Fruit fly (Drosophila melanogaster) whole organism, embryonic: Measurements from ENCODE around the gene saturn.

Experiments
- Atf3 ChIP-seq: fragments of 200-800 bp; sonication (Bioruptor generic); optimal IDR thresholded peaks from 3 replicates; lab custom pipeline; 2016; ENCODE audit warnings: missing biosample characterization, missing genetic modification characterization
- Atf6 ChIP-seq: fragments of 200-800 bp; sonication (Bioruptor generic); IDR thresholded peaks from 2 replicates; pipeline ENCODE4 v1.3.6; 2022; ENCODE audit warnings: missing biosample characterization, missing genetic modification characterization
- CG10321 ChIP-seq: fragments of 200-800 bp; sonication (Bioruptor generic); IDR thresholded peaks from 2 replicates; pipeline ENCODE4 v1.3.6; 2022; ENCODE audit warnings: missing biosample characterization, missing genetic modification characterization
- CG10979 ChIP-seq: fragments of 200-800 bp; sonication (Bioruptor generic); optimal IDR thresholded peaks from 2 replicates; lab custom pipeline; 2018; ENCODE audit warnings: missing biosample characterization, mild to moderate bottlenecking, missing genetic modification characterization, moderate library complexity
- CG11093 ChIP-seq: fragments of 200-800 bp; sonication (Bioruptor generic); IDR thresholded peaks from 3 replicates; pipeline ENCODE4 v1.3.6; 2022; ENCODE audit warnings: missing biosample characterization, missing genetic modification characterization
- CG11560 ChIP-seq: fragments of 200-800 bp; sonication (Bioruptor generic); IDR thresholded peaks from 3 replicates; pipeline ENCODE4 v1.3.6; 2022; ENCODE audit warnings: missing biosample characterization, missing genetic modification characterization
- CG12104 ChIP-seq: fragments of 200-800 bp; sonication (Bioruptor generic); optimal IDR thresholded peaks from 3 replicates; lab custom pipeline; 2016; ENCODE audit warnings: missing biosample characterization, missing genetic modification characterization
- CG12942 ChIP-seq: fragments of 200-800 bp; sonication (Bioruptor generic); optimal IDR thresholded peaks from 3 replicates; lab custom pipeline; 2016; ENCODE audit warnings: missing biosample characterization, missing genetic modification characterization
- CG13296 ChIP-seq: fragments of 200-800 bp; sonication (Bioruptor generic); optimal IDR thresholded peaks from 3 replicates; lab custom pipeline; 2018; ENCODE audit warnings: missing biosample characterization, mild to moderate bottlenecking, missing genetic modification characterization
- CG15073 ChIP-seq: fragments of 200-800 bp; sonication (Bioruptor generic); optimal IDR thresholded peaks from 2 replicates; lab custom pipeline; 2016; ENCODE audit warnings: missing biosample characterization, missing genetic modification characterization
- CG17568 ChIP-seq: fragments of 200-800 bp; sonication (Bioruptor generic); optimal IDR thresholded peaks from 2 replicates; lab custom pipeline; 2018; ENCODE audit warnings: missing biosample characterization, mild to moderate bottlenecking, missing genetic modification characterization, moderate library complexity
- CG18262 ChIP-seq: fragments of 200-800 bp; optimal IDR thresholded peaks from 3 replicates; lab custom pipeline; 2019; ENCODE audit warnings: missing biosample characterization, mild to moderate bottlenecking, missing genetic modification characterization, moderate library complexity
- CG1832 ChIP-seq: fragments of 200-800 bp; sonication (Bioruptor generic); optimal IDR thresholded peaks from 2 replicates; lab custom pipeline; 2017; ENCODE audit warnings: missing biosample characterization, mild to moderate bottlenecking, missing genetic modification characterization, inconsistent platforms
- CG2120 ChIP-seq: fragments of 200-800 bp; sonication (Bioruptor generic); optimal IDR thresholded peaks from 3 replicates; lab custom pipeline; 2016; ENCODE audit warnings: missing biosample characterization, missing genetic modification characterization
- CG2199 ChIP-seq: fragments of 200-800 bp; sonication (Bioruptor generic); IDR thresholded peaks from 3 replicates; pipeline ENCODE4 v1.3.6; 2022; ENCODE audit warnings: missing biosample characterization, missing genetic modification characterization
- CG2712 ChIP-seq: fragments of 200-800 bp; optimal IDR thresholded peaks from 3 replicates; lab custom pipeline; 2019; ENCODE audit warnings: missing biosample characterization, mild to moderate bottlenecking, missing genetic modification characterization, moderate library complexity
- CG2875 ChIP-seq: fragments of 200-800 bp; sonication (Bioruptor generic); optimal IDR thresholded peaks from 2 replicates; lab custom pipeline; 2017; ENCODE audit warnings: missing biosample characterization, mild to moderate bottlenecking, missing genetic modification characterization, missing genetic modification reagents
- CG3163 ChIP-seq: fragments of 200-800 bp; sonication (Bioruptor generic); optimal IDR thresholded peaks from 3 replicates; lab custom pipeline; 2016; ENCODE audit warnings: missing biosample characterization, missing genetic modification characterization
- CG3281 ChIP-seq: fragments of 200-800 bp; sonication (Bioruptor generic); optimal IDR thresholded peaks from 3 replicates; lab custom pipeline; 2017; ENCODE audit warnings: missing biosample characterization, mild to moderate bottlenecking, missing genetic modification characterization
- CG7839 ChIP-seq: fragments of 200-800 bp; sonication (Bioruptor generic); optimal IDR thresholded peaks from 3 replicates; lab custom pipeline; 2018; ENCODE audit warnings: missing biosample characterization, mild to moderate bottlenecking, missing genetic modification characterization, moderate library complexity
- CG8089 ChIP-seq: fragments of 200-800 bp; sonication (Bioruptor generic); optimal IDR thresholded peaks from 3 replicates; lab custom pipeline; 2016; ENCODE audit warnings: missing biosample characterization, missing genetic modification characterization
- Chrac-16 ChIP-seq: fragments of 200-800 bp; sonication (Bioruptor generic); optimal IDR thresholded peaks from 3 replicates; lab custom pipeline; 2016; ENCODE audit warnings: missing biosample characterization, missing genetic modification characterization
- D19B ChIP-seq: fragments of 200-800 bp; sonication (Bioruptor generic); optimal IDR thresholded peaks from 2 replicates; lab custom pipeline; 2017; ENCODE audit warnings: missing biosample characterization, mild to moderate bottlenecking, missing genetic modification characterization
- Dad ChIP-seq: fragments of 200-800 bp; sonication (Bioruptor generic); optimal IDR thresholded peaks from 3 replicates; lab custom pipeline; 2016; ENCODE audit warnings: missing biosample characterization, missing genetic modification characterization
- Deaf1 ChIP-seq: fragments of 200-800 bp; optimal IDR thresholded peaks from 3 replicates; lab custom pipeline; 2019; ENCODE audit warnings: missing biosample characterization, mild to moderate bottlenecking, missing genetic modification characterization, moderate library complexity
- Dfd ChIP-seq, 2 experiments: fragments of >200 bp; optimal IDR thresholded peaks; 2 replicates each; lab custom pipeline; 2017; ENCODE audit warnings: missing biosample characterization in 2 of 2, missing genetic modification characterization in 2 of 2
- E2f2 ChIP-seq: fragments of 200-800 bp; sonication (Bioruptor generic); IDR thresholded peaks from 2 replicates; pipeline ENCODE4 v1.3.6; 2022; ENCODE audit warnings: missing biosample characterization, missing genetic modification characterization
- Elba2 ChIP-seq: fragments of 200-800 bp; sonication (Bioruptor generic); optimal IDR thresholded peaks from 3 replicates; lab custom pipeline; 2016; ENCODE audit warnings: missing biosample characterization, missing genetic modification characterization
- HLHmδ ChIP-seq: fragments of 200-800 bp; sonication (Bioruptor generic); optimal IDR thresholded peaks from 2 replicates; lab custom pipeline; 2018; ENCODE audit warnings: missing biosample characterization, mild to moderate bottlenecking, missing genetic modification characterization, moderate library complexity
- Hmx ChIP-seq: fragments of 200-800 bp; sonication (Bioruptor generic); optimal IDR thresholded peaks from 2 replicates; lab custom pipeline; 2016; ENCODE audit warnings: missing biosample characterization, missing genetic modification characterization
- Hr78 ChIP-seq, 2 experiments: fragments of 200-800 bp in 1 of 2; fragments of >200 bp in 1 of 2; sonication (Bioruptor generic) in 1 of 2; optimal IDR thresholded peaks; 2 replicates each; lab custom pipeline; 2017 to 2019; ENCODE audit warnings: missing biosample characterization in 2 of 2, missing genetic modification characterization in 2 of 2, mild to moderate bottlenecking in 1 of 2, moderate library complexity in 1 of 2
- Jarid2 ChIP-seq: fragments of 200-800 bp; sonication (Bioruptor generic); optimal IDR thresholded peaks from 3 replicates; lab custom pipeline; 2017; ENCODE audit warnings: mild to moderate bottlenecking, missing biosample characterization, missing genetic modification reagents, missing genetic modification characterization
- Mrtf ChIP-seq: fragments of 200-800 bp; sonication (Bioruptor generic); IDR thresholded peaks from 3 replicates; pipeline ENCODE4 v1.3.6; 2022; ENCODE audit warnings: missing biosample characterization, missing genetic modification characterization
- NfI ChIP-seq: fragments of 200-800 bp; sonication (Bioruptor generic); optimal IDR thresholded peaks from 3 replicates; lab custom pipeline; 2018; ENCODE audit warnings: missing biosample characterization, mild to moderate bottlenecking, missing genetic modification characterization, moderate library complexity
- Oaz ChIP-seq: fragments of 200-800 bp; sonication (Bioruptor generic); IDR thresholded peaks from 2 replicates; pipeline ENCODE4 v1.3.6; 2022; ENCODE audit warnings: missing biosample characterization, missing genetic modification characterization
- Sry-β ChIP-seq: fragments of 200-800 bp; sonication (Bioruptor generic); optimal IDR thresholded peaks from 2 replicates; lab custom pipeline; 2018; ENCODE audit warnings: missing biosample characterization, mild to moderate bottlenecking, missing genetic modification characterization, moderate library complexity
- Taf1 ChIP-seq: fragments of 200-800 bp; sonication (Bioruptor generic); IDR thresholded peaks from 2 replicates; pipeline ENCODE4 v1.3.6; 2022; ENCODE audit warnings: missing biosample characterization, missing genetic modification characterization
- az2 ChIP-seq: fragments of 200-800 bp; sonication (Bioruptor generic); optimal IDR thresholded peaks from 3 replicates; lab custom pipeline; 2016; ENCODE audit warnings: missing biosample characterization, missing genetic modification characterization
- br ChIP-seq: fragments of >200 bp; optimal IDR thresholded peaks from 2 replicates; lab custom pipeline; 2017
- cas ChIP-seq: fragments of 200-800 bp; sonication (Bioruptor generic); IDR thresholded peaks from 2 replicates; pipeline ENCODE4 v1.3.6; 2022; ENCODE audit warnings: missing biosample characterization, missing genetic modification characterization
- dan ChIP-seq: fragments of 200-800 bp; sonication (Bioruptor generic); IDR thresholded peaks from 2 replicates; pipeline ENCODE4 v1.3.6; 2022; ENCODE audit warnings: missing biosample characterization, missing genetic modification characterization
- dysf ChIP-seq: fragments of 200-800 bp; sonication (Bioruptor generic); IDR thresholded peaks from 3 replicates; pipeline ENCODE4 v1.3.6; 2022; ENCODE audit warnings: missing biosample characterization, missing genetic modification characterization
- grau ChIP-seq: fragments of 200-800 bp; optimal IDR thresholded peaks from 3 replicates; lab custom pipeline; 2019; ENCODE audit warnings: missing biosample characterization, mild to moderate bottlenecking, missing genetic modification characterization, moderate library complexity
- nerfin-1 ChIP-seq: fragments of 200-800 bp; sonication (Bioruptor generic); optimal IDR thresholded peaks from 3 replicates; lab custom pipeline; 2019; ENCODE audit warnings: missing biosample characterization, mild to moderate bottlenecking, missing genetic modification characterization, moderate library complexity
- nom ChIP-seq: fragments of 200-800 bp; sonication (Bioruptor generic); optimal IDR thresholded peaks from 2 replicates; lab custom pipeline; 2017; ENCODE audit warnings: missing biosample characterization, missing genetic modification characterization, mild to moderate bottlenecking, moderate library complexity, missing genetic modification reagents
- otp ChIP-seq: fragments of 200-800 bp; sonication (Bioruptor generic); IDR thresholded peaks from 3 replicates; pipeline ENCODE4, ENCODE4 v1.3.6; 2022; ENCODE audit warnings: missing biosample characterization, missing genetic modification characterization
- sd ChIP-seq: fragments of 200-800 bp; sonication (Bioruptor generic); optimal IDR thresholded peaks from 3 replicates; lab custom pipeline; 2018; ENCODE audit warnings: missing biosample characterization, mild to moderate bottlenecking, missing genetic modification characterization, moderate library complexity
- sima ChIP-seq: fragments of 200-800 bp; sonication (Bioruptor generic); optimal IDR thresholded peaks from 2 replicates; lab custom pipeline; 2016; ENCODE audit warnings: missing biosample characterization, missing genetic modification characterization
- sug ChIP-seq: fragments of 200-800 bp; optimal IDR thresholded peaks from 2 replicates; lab custom pipeline; 2019; ENCODE audit warnings: missing biosample characterization, mild to moderate bottlenecking, missing genetic modification characterization, moderate library complexity
- vnd ChIP-seq: fragments of 200-800 bp; sonication (Bioruptor generic); IDR thresholded peaks from 3 replicates; pipeline ENCODE4 v1.3.6; 2022; ENCODE audit warnings: missing biosample characterization, missing genetic modification characterization; ENCODE audit not compliant: partially characterized antibody
- zfh2 ChIP-seq: fragments of 200-800 bp; sonication (Bioruptor generic); optimal IDR thresholded peaks from 2 replicates; lab custom pipeline; 2016; ENCODE audit warnings: missing biosample characterization, missing genetic modification characterization

saturn gene

DNA sequence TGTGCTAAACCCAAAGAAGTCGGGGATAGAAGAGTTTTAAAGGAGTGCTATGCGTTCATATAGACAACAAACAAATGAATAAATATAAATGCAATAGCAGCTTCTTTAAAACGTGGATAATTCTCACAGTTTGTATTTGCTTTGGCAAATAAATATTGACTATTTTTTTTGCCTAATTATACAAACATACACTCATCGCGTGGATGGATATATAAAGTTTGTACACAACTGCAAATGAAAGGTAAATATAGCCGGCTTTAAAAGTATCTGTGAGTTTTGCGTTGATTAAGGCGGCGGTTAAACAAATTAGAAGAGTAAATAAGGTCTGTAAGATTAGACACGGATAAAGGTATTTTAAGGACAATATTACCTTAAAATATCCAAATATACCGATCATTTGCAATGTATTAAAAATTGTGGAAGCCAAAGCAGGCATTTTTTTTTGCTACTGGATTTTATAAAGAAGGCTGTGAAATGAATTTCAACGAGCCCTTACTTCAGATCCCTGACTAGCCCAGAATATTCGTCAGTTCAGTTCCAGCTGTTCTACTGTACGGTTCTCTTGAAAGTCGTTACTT lies 14.6 kb downstream of the saturn start, which contains the start of gene CG7768 (continued):
- TF ChIP-seq vnd (GFP tag; lab: Robert Waterston, UW) (no peak), nerfin-1 (tag; lab: Kevin White, UChicago) (no peak), sd (tag; lab: Kevin White, UChicago) (peak; percentile 41), Atf6 (GFP tag; lab: Robert Waterston, UW) (no peak), Oaz (GFP tag; lab: Robert Waterston, UW) (0 out of 2 replicates have a peak, but pooled peaks have one; percentile 19), D19B (no peak), otp (GFP tag; lab: Robert Waterston, UW) (no peak), CG12104 (GFP tag; lab: Kevin White, UChicago) (peak; percentile 41), Hmx (GFP tag; lab: Kevin White, UChicago) (no peak), CG12942 (GFP tag; lab: Kevin White, UChicago) (peak; percentile 18), sima (GFP tag; lab: Kevin White, UChicago) (no peak), Elba2 (no peak), CG11560 (no peak), HLHmδ (no peak), az2 (no peak), CG8089 (GFP tag; lab: Kevin White, UChicago) (no peak), CG2120 (GFP tag; lab: Kevin White, UChicago) (peak; percentile 74), zfh2 (GFP tag; lab: Kevin White, UChicago) (peak; percentile 38), CG1832 (GFP tag; lab: Kevin White, UChicago) (no peak), cas (no peak), Hr78 (GFP tag; optimal IDR thresholded peaks at IDR 0.05; lab: Kevin White, UChicago) (no peak), Jarid2 (GFP tag; lab: Kevin White, UChicago) (peak; percentile 46), Mrtf (no peak), sug (tag; lab: Kevin White, UChicago) (peak; percentile 22), CG13296 (GFP tag; lab: Kevin White, UChicago) (peak; percentile 84), br (lab: Kevin White, UChicago) (no peak), CG10979 (no peak), CG2199 (GFP tag; lab: Robert Waterston, UW) (no peak), CG2875 (GFP tag; lab: Kevin White, UChicago) (no peak), Dfd (GFP tag; optimal IDR thresholded peaks at IDR 0.05; lab: Kevin White, UChicago) (no peak), NfI (GFP tag; lab: Kevin White, UChicago) (peak; percentile 56), dysf (no peak), CG3281 (GFP tag; lab: Kevin White, UChicago) (peak; percentile 85), nom (GFP tag; lab: Kevin White, UChicago) (no peak), Dad (GFP tag; lab: Kevin White, UChicago) (no peak), CG10321 (GFP tag; lab: Robert Waterston, UW) (peak; percentile 54; the same call in 1 of the 2 replicates), E2f2 (GFP tag; lab: Robert Waterston, UW) (peak; percentile 47; the same call in 1 of the 2 replicates), Sry-β (no peak), CG18262 (tag; lab: Kevin White, UChicago) (no peak), CG17568 (GFP tag; lab: Kevin White, UChicago) (peak; percentile 75), Taf1 (GFP tag; lab: Robert Waterston, UW) (no peak), Atf3 (GFP tag; lab: Kevin White, UChicago) (no peak), CG3163 (GFP tag; lab: Kevin White, UChicago) (no peak), Chrac-16 (no peak), grau (tag; lab: Kevin White, UChicago) (peak; percentile 37), CG11093 (GFP tag; lab: Robert Waterston, UW) (no peak), dan (GFP tag; lab: Robert Waterston, UW) (no peak), CG15073 (GFP tag; lab: Kevin White, UChicago) (no peak), CG2712 (tag; lab: Kevin White, UChicago) (no peak), Deaf1 (no peak), CG7839 (tag; lab: Kevin White, UChicago) (peak; percentile 47)
